Fruit fly (Drosophila melanogaster) whole organism, prepupa: ENCODE data around the gene CG31872.

Source experiments
- CG10631 ChIP-seq: fragments of 200-800 bp; sonication (Bioruptor generic); optimal IDR thresholded peaks from 2 replicates; lab custom pipeline; 2016; ENCODE audit warnings: missing biosample characterization, missing genetic modification characterization
- CG10669 ChIP-seq: fragments of 200-800 bp; sonication (Bioruptor generic); optimal IDR thresholded peaks from 3 replicates; lab custom pipeline; 2018; ENCODE audit warnings: missing biosample characterization, mild to moderate bottlenecking, missing genetic modification characterization, moderate library complexity
- CG11762 ChIP-seq: fragments of 200-800 bp; sonication (Bioruptor generic); optimal IDR thresholded peaks from 3 replicates; lab custom pipeline; 2016; ENCODE audit warnings: missing biosample characterization, missing genetic modification characterization; ENCODE audit not compliant: insufficient read depth
- CG11902 ChIP-seq: fragments of 200-800 bp; sonication (Bioruptor generic); optimal IDR thresholded peaks from 3 replicates; lab custom pipeline; 2016; ENCODE audit warnings: missing biosample characterization, missing genetic modification characterization
- CG15336 ChIP-seq: fragments of 200-800 bp; sonication (Bioruptor generic); IDR thresholded peaks from 2 replicates; pipeline ENCODE4 v1.3.6; 2022; ENCODE audit warnings: missing biosample characterization, missing genetic modification characterization
- CG1621 ChIP-seq: fragments of 200-800 bp; sonication (Bioruptor generic); optimal IDR thresholded peaks from 3 replicates; lab custom pipeline; 2018; ENCODE audit warnings: missing biosample characterization, mild to moderate bottlenecking, missing genetic modification characterization
- CG16779 ChIP-seq: fragments of 200-800 bp; sonication (Bioruptor generic); optimal IDR thresholded peaks from 3 replicates; lab custom pipeline; 2017; ENCODE audit warnings: missing biosample characterization, mild to moderate bottlenecking, missing genetic modification characterization
- CG3032 ChIP-seq: fragments of 200-800 bp; optimal IDR thresholded peaks from 2 replicates; lab custom pipeline; 2019; ENCODE audit warnings: missing biosample characterization, mild to moderate bottlenecking, missing genetic modification characterization, moderate library complexity
- CG31627 ChIP-seq: fragments of 200-800 bp; sonication (Bioruptor generic); optimal IDR thresholded peaks from 3 replicates; lab custom pipeline; 2016; ENCODE audit warnings: missing biosample characterization, missing genetic modification characterization
- CG32006 ChIP-seq: fragments of 200-800 bp; sonication (Bioruptor generic); optimal IDR thresholded peaks from 3 replicates; lab custom pipeline; 2017; ENCODE audit warnings: missing biosample characterization, mild to moderate bottlenecking, missing genetic modification characterization
- CG34406 ChIP-seq: fragments of 200-800 bp; sonication (Bioruptor generic); optimal IDR thresholded peaks from 3 replicates; lab custom pipeline; 2016; ENCODE audit warnings: missing biosample characterization, missing genetic modification characterization
- CG3919 ChIP-seq: fragments of 200-800 bp; sonication (Bioruptor generic); optimal IDR thresholded peaks from 3 replicates; lab custom pipeline; 2016; ENCODE audit warnings: missing biosample characterization, missing genetic modification characterization
- CG4318 ChIP-seq: fragments of 200-800 bp; sonication (Bioruptor generic); optimal IDR thresholded peaks from 3 replicates; lab custom pipeline; 2017; ENCODE audit warnings: missing biosample characterization, mild to moderate bottlenecking, missing genetic modification characterization
- CG6163 ChIP-seq: fragments of 200-800 bp; sonication (Bioruptor generic); IDR thresholded peaks from 3 replicates; pipeline ENCODE4 v1.3.6; 2022; ENCODE audit warnings: missing biosample characterization, missing genetic modification characterization
- CG6792 ChIP-seq: fragments of 200-800 bp; sonication (Bioruptor generic); optimal IDR thresholded peaks from 3 replicates; lab custom pipeline; 2016; ENCODE audit warnings: missing biosample characterization, missing genetic modification characterization
- CG6808 ChIP-seq: fragments of 200-800 bp; sonication (Bioruptor generic); optimal IDR thresholded peaks from 3 replicates; lab custom pipeline; 2017; ENCODE audit warnings: missing biosample characterization, missing genetic modification characterization, mild to moderate bottlenecking, moderate library complexity, missing genetic modification reagents
- CG7368 ChIP-seq: fragments of 200-800 bp; sonication (Bioruptor generic); optimal IDR thresholded peaks from 3 replicates; lab custom pipeline; 2016; ENCODE audit warnings: missing biosample characterization, missing genetic modification characterization
- CG8119 ChIP-seq: fragments of 200-800 bp; sonication (Bioruptor generic); IDR thresholded peaks from 3 replicates; pipeline ENCODE4 v1.3.6; 2022; ENCODE audit warnings: missing biosample characterization, missing genetic modification characterization
- CG8319 ChIP-seq: fragments of 200-800 bp; sonication (Bioruptor generic); optimal IDR thresholded peaks from 3 replicates; lab custom pipeline; 2016; ENCODE audit warnings: missing biosample characterization, missing genetic modification characterization
- CG8632 ChIP-seq: fragments of 200-800 bp; sonication (Bioruptor generic); optimal IDR thresholded peaks from 3 replicates; lab custom pipeline; 2016; ENCODE audit warnings: missing biosample characterization, missing genetic modification characterization
- CG9139 ChIP-seq: fragments of 200-800 bp; sonication (Bioruptor generic); optimal IDR thresholded peaks from 3 replicates; lab custom pipeline; 2017; ENCODE audit warnings: missing biosample characterization, mild to moderate bottlenecking, missing genetic modification characterization
- Eip75B ChIP-seq: fragments of 200-800 bp; sonication (Bioruptor generic); optimal IDR thresholded peaks from 3 replicates; lab custom pipeline; 2016; ENCODE audit warnings: missing biosample characterization, missing genetic modification characterization
- Eip78C ChIP-seq: fragments of 200-800 bp; sonication (Bioruptor generic); peaks from one replicate; lab custom pipeline; 2016; ENCODE audit warnings: missing biosample characterization, missing genetic modification characterization
- Eip93F ChIP-seq: fragments of 200-800 bp; sonication (Bioruptor generic); optimal IDR thresholded peaks from 2 replicates; lab custom pipeline; 2016; ENCODE audit warnings: missing biosample characterization, mild to moderate bottlenecking, missing genetic modification characterization
- Ets21C ChIP-seq: fragments of 200-800 bp; sonication (Bioruptor generic); optimal IDR thresholded peaks from 3 replicates; lab custom pipeline; 2016; ENCODE audit warnings: missing biosample characterization, missing genetic modification characterization
- Ets96B ChIP-seq: fragments of 200-800 bp; optimal IDR thresholded peaks from 2 replicates; lab custom pipeline; 2019; ENCODE audit warnings: missing biosample characterization, mild to moderate bottlenecking, missing genetic modification characterization, moderate library complexity
- Gug ChIP-seq: fragments of 200-800 bp; sonication (Bioruptor generic); IDR thresholded peaks from 2 replicates; pipeline ENCODE4 v1.3.6; 2022; ENCODE audit warnings: missing biosample characterization, missing genetic modification characterization
- Hr38 ChIP-seq: sonication (Bioruptor generic); optimal IDR thresholded peaks from 2 replicates; lab custom pipeline; 2016; ENCODE audit warnings: missing biosample characterization, missing genetic modification characterization
- Hr39 ChIP-seq: fragments of 200-800 bp; sonication (Bioruptor generic); optimal IDR thresholded peaks from 2 replicates; lab custom pipeline; 2016; ENCODE audit warnings: missing biosample characterization, missing genetic modification characterization
- Hr4 ChIP-seq: fragments of 200-800 bp; sonication (Bioruptor generic); optimal IDR thresholded peaks from 3 replicates; lab custom pipeline; 2016; ENCODE audit warnings: missing biosample characterization, missing genetic modification characterization
- Met ChIP-seq: fragments of 200-800 bp; sonication (Bioruptor generic); optimal IDR thresholded peaks from 3 replicates; lab custom pipeline; 2016; ENCODE audit warnings: missing biosample characterization, missing genetic modification characterization
- Smox ChIP-seq: fragments of 200-800 bp; sonication (Bioruptor generic); optimal IDR thresholded peaks from 3 replicates; lab custom pipeline; 2016; ENCODE audit warnings: missing biosample characterization, missing genetic modification characterization
- Sox102F ChIP-seq: fragments of 200-800 bp; sonication (Bioruptor generic); optimal IDR thresholded peaks from 2 replicates; lab custom pipeline; 2016; ENCODE audit warnings: missing biosample characterization, mild to moderate bottlenecking, missing genetic modification characterization
- Sox14 ChIP-seq: fragments of 200-800 bp; sonication (Bioruptor generic); optimal IDR thresholded peaks from 3 replicates; lab custom pipeline; 2016; ENCODE audit warnings: missing biosample characterization, missing genetic modification characterization
- Sox15 ChIP-seq: fragments of 200-800 bp; sonication (Bioruptor generic); optimal IDR thresholded peaks from 3 replicates; lab custom pipeline; 2016; ENCODE audit warnings: missing biosample characterization, missing genetic modification characterization
- cyc ChIP-seq: fragments of 200-800 bp; sonication (Bioruptor generic); optimal IDR thresholded peaks from 3 replicates; lab custom pipeline; 2016; ENCODE audit warnings: missing biosample characterization, missing genetic modification characterization
- dsx ChIP-seq: fragments of 200-800 bp; optimal IDR thresholded peaks from 3 replicates; lab custom pipeline; 2019; ENCODE audit warnings: missing biosample characterization, mild to moderate bottlenecking, missing genetic modification characterization, moderate library complexity; ENCODE audit not compliant: poor library complexity, severe bottlenecking
- eg ChIP-seq: fragments of 200-800 bp; sonication (Bioruptor generic); IDR thresholded peaks from 3 replicates; pipeline ENCODE4 v1.3.6; 2022; ENCODE audit warnings: missing biosample characterization, missing genetic modification characterization
- esn ChIP-seq: fragments of 200-800 bp; sonication (Bioruptor generic); optimal IDR thresholded peaks from 2 replicates; lab custom pipeline; 2016; ENCODE audit warnings: missing biosample characterization, mild to moderate bottlenecking, missing genetic modification characterization, moderate library complexity
- fd59A ChIP-seq: fragments of 200-800 bp; sonication (Bioruptor generic); optimal IDR thresholded peaks from 2 replicates; lab custom pipeline; 2017; ENCODE audit warnings: missing biosample characterization, mild to moderate bottlenecking, missing genetic modification characterization, missing genetic modification reagents
- fd85E ChIP-seq: fragments of 200-800 bp; sonication (Bioruptor generic); optimal IDR thresholded peaks from 3 replicates; lab custom pipeline; 2016; ENCODE audit warnings: missing biosample characterization, missing genetic modification characterization
- fkh ChIP-seq: fragments of 200-800 bp; sonication (Bioruptor generic); optimal IDR thresholded peaks from 3 replicates; lab custom pipeline; 2017; ENCODE audit warnings: missing biosample characterization, mild to moderate bottlenecking, missing genetic modification characterization, moderate library complexity
- lz ChIP-seq: fragments of 200-800 bp; sonication (Bioruptor generic); optimal IDR thresholded peaks from 3 replicates; lab custom pipeline; 2016; ENCODE audit warnings: missing biosample characterization, missing genetic modification characterization
- net ChIP-seq: fragments of 200-800 bp; sonication (Bioruptor generic); optimal IDR thresholded peaks from 3 replicates; lab custom pipeline; 2016; ENCODE audit warnings: missing biosample characterization, missing genetic modification characterization
- pdm3 ChIP-seq: fragments of 200-800 bp; sonication (Bioruptor generic); optimal IDR thresholded peaks from 3 replicates; lab custom pipeline; 2016; ENCODE audit warnings: missing biosample characterization, missing genetic modification characterization
- spab ChIP-seq: fragments of 200-800 bp; sonication (Bioruptor generic); optimal IDR thresholded peaks from 2 replicates; lab custom pipeline; 2017; ENCODE audit warnings: missing biosample characterization, mild to moderate bottlenecking, missing genetic modification characterization, missing genetic modification reagents
- ss ChIP-seq, 2 experiments: fragments of 200-800 bp; sonication (Bioruptor generic); optimal IDR thresholded peaks; 2 replicates in 1 of 2; 3 replicates in 1 of 2; lab custom pipeline; 2017 to 2018; ENCODE audit warnings: mild to moderate bottlenecking in 2 of 2, missing biosample characterization in 2 of 2, missing genetic modification characterization in 2 of 2, moderate library complexity in 1 of 2
- svp ChIP-seq: fragments of 200-800 bp; sonication (Bioruptor generic); peaks from one replicate; lab custom pipeline; 2016; ENCODE audit warnings: missing biosample characterization, missing genetic modification characterization
- topi ChIP-seq: fragments of 200-800 bp; sonication (Bioruptor generic); optimal IDR thresholded peaks from 3 replicates; lab custom pipeline; 2016; ENCODE audit warnings: missing biosample characterization, missing genetic modification characterization
- vri ChIP-seq: fragments of 200-800 bp; sonication (Bioruptor generic); optimal IDR thresholded peaks from 3 replicates; lab custom pipeline; 2016; ENCODE audit warnings: missing biosample characterization, mild to moderate bottlenecking, missing genetic modification characterization

CG31872 gene

DNA sequence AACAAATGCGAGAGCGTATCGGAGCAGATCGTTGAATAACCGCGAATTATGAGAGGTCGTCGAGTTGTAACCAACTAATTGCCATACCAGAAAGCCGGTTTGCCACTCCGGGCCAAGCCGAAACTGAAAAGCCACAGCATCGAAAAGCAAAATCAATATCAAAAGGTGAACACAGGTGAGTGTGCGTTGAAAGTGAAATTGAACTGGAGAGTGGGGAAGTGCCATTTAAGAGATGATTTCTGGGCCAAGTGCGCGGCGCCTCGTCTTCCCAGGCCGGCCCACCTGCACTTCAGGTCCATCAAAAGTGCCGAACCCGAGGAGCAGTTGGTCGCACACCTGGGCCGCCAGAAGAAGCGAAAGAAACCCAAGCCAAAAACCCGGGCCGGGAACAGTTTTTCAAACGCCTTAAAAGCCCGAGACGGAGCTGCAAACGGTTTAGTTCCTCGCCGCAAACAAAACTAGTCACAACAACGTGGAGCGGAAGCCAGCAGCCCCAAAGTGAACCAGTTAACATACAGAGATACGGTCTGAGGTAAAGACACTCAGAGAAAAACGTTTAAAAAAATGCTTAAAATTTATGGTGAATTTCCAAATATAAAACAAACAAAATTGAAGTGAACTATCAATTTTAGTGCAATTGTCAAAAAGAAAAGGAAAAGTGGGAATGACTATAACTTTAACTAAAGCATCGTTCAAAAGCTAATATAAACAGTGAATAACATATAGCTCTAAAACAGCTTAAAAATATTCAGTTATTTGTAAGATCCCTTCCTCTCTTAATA, 37.4 kb downstream of the CG31872 start, which contains the start of gene CG17104:
CG17104 (plus strand) TSS at position 266 of the 782 bp plus-strand sequence.
- TF ChIP-seq pdm3 (peak; percentile 73), ss (GFP tag; optimal IDR thresholded peaks at IDR 0.05; lab: Kevin White, UChicago) (peak; percentile 47 to 73), Ets96B (tag; lab: Kevin White, UChicago) (peak; percentile 72), esn (GFP tag; lab: Kevin White, UChicago) (peak; percentile 65), CG3032 (tag; lab: Kevin White, UChicago) (peak; percentile 61), Sox102F (peak; percentile 37), Hr4 (GFP tag; lab: Kevin White, UChicago) (peak; percentile 81), CG8319 (no peak), Eip75B (GFP tag; lab: Kevin White, UChicago) (peak; percentile 73), CG9139 (GFP tag; lab: Kevin White, UChicago) (no peak), fd85E (GFP tag; lab: Kevin White, UChicago) (no peak), CG32006 (peak; percentile 89), CG11762 (GFP tag; lab: Kevin White, UChicago) (peak; percentile 61), Hr39 (GFP tag; lab: Kevin White, UChicago) (peak; percentile 52), CG4318 (GFP tag; lab: Kevin White, UChicago) (peak; percentile 67), CG34406 (GFP tag; lab: Kevin White, UChicago) (peak; percentile 55), Sox15 (GFP tag; lab: Kevin White, UChicago) (peak; percentile 35), Hr38 (GFP tag; lab: Kevin White, UChicago) (no peak), CG6808 (GFP tag; lab: Kevin White, UChicago) (peak; percentile 56), CG3919 (GFP tag; lab: Kevin White, UChicago) (peak; percentile 69), spab (GFP tag; lab: Kevin White, UChicago) (peak; percentile 36), CG6792 (peak; percentile 55), vri (GFP tag; lab: Kevin White, UChicago) (peak; percentile 6), CG7368 (GFP tag; lab: Kevin White, UChicago) (peak; percentile 19), CG31627 (GFP tag; lab: Kevin White, UChicago) (peak; percentile 47), Smox (GFP tag; lab: Kevin White, UChicago) (peak; percentile 55), CG8119 (peak; percentile 89), Gug (GFP tag; lab: Robert Waterston, UW) (peak; percentile 58; the same call in 1 of the 2 replicates), dsx (GFP tag; lab: Kevin White, UChicago) (peak; percentile 61), CG6163 (GFP tag; lab: Robert Waterston, UW) (peak; percentile 68; the same call in 2 of the 3 replicates), Eip93F (no peak), CG15336 (peak; percentile 82), Ets21C (GFP tag; lab: Kevin White, UChicago) (peak; percentile 6), Met (GFP tag; lab: Kevin White, UChicago) (peak; percentile 60), fkh (GFP tag; lab: Kevin White, UChicago) (no peak), lz (GFP tag; lab: Kevin White, UChicago) (peak; percentile 51), cyc (GFP tag; lab: Kevin White, UChicago) (peak; percentile 43), fd59A (GFP tag; lab: Kevin White, UChicago) (peak; percentile 42), Eip78C (GFP tag; lab: Kevin White, UChicago) (peak; percentile 94), CG10669 (GFP tag; lab: Kevin White, UChicago) (peak; percentile 63), net (peak; percentile 77), CG16779 (no peak), CG10631 (peak; percentile 71), CG8632 (GFP tag; lab: Kevin White, UChicago) (peak; percentile 61), Sox14 (GFP tag; lab: Kevin White, UChicago) (peak; percentile 60), topi (GFP tag; lab: Kevin White, UChicago) (peak; percentile 63), svp (peak; percentile 79), CG1621 (tag; lab: Kevin White, UChicago) (peak; percentile 55), eg (peak; percentile 73), CG11902 (GFP tag; lab: Kevin White, UChicago) (peak; percentile 4)
